Worm (Caenorhabditis elegans): ENCODE results near the gene C01F6.14.

The C01F6.14 gene

DNA sequence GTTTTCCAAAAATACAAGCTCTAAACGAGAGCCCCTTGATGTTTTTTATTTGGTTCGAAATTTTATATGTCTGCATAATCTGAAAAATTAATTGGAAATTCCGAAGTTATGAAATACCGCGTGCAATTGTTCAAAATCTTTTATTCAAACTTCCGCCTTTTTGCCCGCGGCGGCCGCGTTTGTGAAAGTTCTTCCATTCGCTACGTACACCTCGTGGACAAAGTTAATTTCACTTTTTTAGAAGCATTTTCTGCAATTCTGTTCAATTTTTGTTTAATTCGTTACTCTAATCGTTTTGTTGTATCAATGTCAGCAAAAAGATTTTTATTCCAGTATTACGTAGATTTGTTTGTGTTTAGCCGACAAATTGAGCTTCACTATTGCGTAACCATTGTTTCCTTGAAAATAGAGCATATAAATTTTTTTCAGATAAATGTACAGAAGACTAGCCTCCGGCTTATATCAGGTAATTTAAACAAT is 29.6 kb downstream of the C01F6.14 start, which contains the start of gene mppb-1:
Gene mppb-1, plus strand, starts transcription at position 430 of the 480 bp plus-strand sequence.
- TF ChIP-seq lin-15B (tag; optimal IDR thresholded peaks at IDR 0.05) (peak; percentile 72), nhr-25 (tag; optimal IDR thresholded peaks at IDR 0.05) (peak; percentile 80), hmg-11 (tag; optimal IDR thresholded peaks at IDR 0.05) (peak; percentile 42), tbx-2 (tag; optimal IDR thresholded peaks at IDR 0.05) (no peak), nhr-43 (tag; optimal IDR thresholded peaks at IDR 0.05; ENCODE audit: poor library complexity, severe bottlenecking) (peak; percentile 96), ceh-16 (tag; optimal IDR thresholded peaks at IDR 0.05) (no peak), elt-1 (tag; optimal IDR thresholded peaks at IDR 0.05) (no peak), eor-1 (tag; optimal IDR thresholded peaks at IDR 0.05) (no peak), lin-39 (tag; optimal IDR thresholded peaks at IDR 0.05) (peak; percentile 64), nhr-23 (tag; optimal IDR thresholded peaks at IDR 0.05) (peak; percentile 86), egl-5 (tag; optimal IDR thresholded peaks at IDR 0.05) (no peak), ztf-4 (tag; optimal IDR thresholded peaks at IDR 0.05) (no peak), pqm-1 (tag; optimal IDR thresholded peaks at IDR 0.05) (peak; percentile 9), nhr-77 (tag; optimal IDR thresholded peaks at IDR 0.05) (no peak), nhr-76 (tag; optimal IDR thresholded peaks at IDR 0.05) (no peak), fos-1 (tag; optimal IDR thresholded peaks at IDR 0.05) (no peak), elt-3 (tag; optimal IDR thresholded peaks at IDR 0.05) (no peak), egl-27 (tag; optimal IDR thresholded peaks at IDR 0.05) (no peak), mml-1 (tag; optimal IDR thresholded peaks at IDR 0.05) (no peak), skn-1 (tag; optimal IDR thresholded peaks at IDR 0.05) (no peak), fkh-10 (GFP tag; optimal IDR thresholded peaks at IDR 0.05) (peak; percentile 71), nhr-28 (tag; optimal IDR thresholded peaks at IDR 0.05) (no peak), ama-1 (optimal IDR thresholded peaks at IDR 0.05) (no peak), ceh-9 (tag; optimal IDR thresholded peaks at IDR 0.05) (no peak), daf-12 (tag; optimal IDR thresholded peaks at IDR 0.05) (no peak), fkh-2 (tag; optimal IDR thresholded peaks at IDR 0.05) (no peak), nhr-67 (tag; optimal IDR thresholded peaks at IDR 0.05) (no peak), nhr-11 (tag; optimal IDR thresholded peaks at IDR 0.05) (no peak), pha-4 (tag; optimal IDR thresholded peaks at IDR 0.05) (peak; percentile 79), ceh-28 (tag; optimal IDR thresholded peaks at IDR 0.05) (no peak), R02D3.7 (tag; optimal IDR thresholded peaks at IDR 0.05) (peak; percentile 54), mdl-1 (tag; optimal IDR thresholded peaks at IDR 0.05) (no peak), elt-2 (tag; optimal IDR thresholded peaks at IDR 0.05) (peak; percentile 35), nhr-12 (tag; optimal IDR thresholded peaks at IDR 0.05) (no peak), aly-2 (tag; optimal IDR thresholded peaks at IDR 0.05) (no peak), nfya-1 (tag; optimal IDR thresholded peaks at IDR 0.05; ENCODE audit: insufficient read depth) (peak; percentile 80), ZK546.5 (tag; optimal IDR thresholded peaks at IDR 0.05) (no peak), lsy-12 (tag; optimal IDR thresholded peaks at IDR 0.05) (peak; percentile 64), nhr-237 (tag; optimal IDR thresholded peaks at IDR 0.05) (no peak), unc-62 (GFP tag; optimal IDR thresholded peaks at IDR 0.05) (no peak), ztf-11 (tag; optimal IDR thresholded peaks at IDR 0.05) (no peak), sea-2 (GFP tag; optimal IDR thresholded peaks at IDR 0.05) (no peak), ceh-82 (tag; optimal IDR thresholded peaks at IDR 0.05) (no peak), jun-1 (tag; optimal IDR thresholded peaks at IDR 0.05) (peak; percentile 29), snpc-4 (tag; optimal IDR thresholded peaks at IDR 0.05) (peak; percentile 78), zag-1 (tag; optimal IDR thresholded peaks at IDR 0.05) (no peak), unc-39 (tag; optimal IDR thresholded peaks at IDR 0.05) (no peak)

ce11 chrIV:9070188-9070587 is 33.7 kb downstream of the C01F6.14 start:
- no peak for TF ChIP-seq fkh-2 (tag; optimal IDR thresholded peaks at IDR 0.05)
- peak; percentile 82 for TF ChIP-seq elt-2 (tag; optimal IDR thresholded peaks at IDR 0.05)
- peak; percentile 30 for TF ChIP-seq pha-4 (tag; optimal IDR thresholded peaks at IDR 0.05)
- no peak for TF ChIP-seq nhr-11 (tag; optimal IDR thresholded peaks at IDR 0.05)
- TF ChIP-seq jun-1 (tag; optimal IDR thresholded peaks at IDR 0.05) = no peak
- no peak for TF ChIP-seq nfya-1 (tag; optimal IDR thresholded peaks at IDR 0.05; ENCODE audit: insufficient read depth)
- peak; percentile 84 for TF ChIP-seq pqm-1 (tag; optimal IDR thresholded peaks at IDR 0.05)
- TF ChIP-seq nhr-77 (tag; optimal IDR thresholded peaks at IDR 0.05) = no peak

Measured in whole organism, L3 larva.